Fruit fly (Drosophila melanogaster): ENCODE data around the gene CG5026.

CG5026 gene

dm6 chr3L:8985848-8986320 lies 17.6 kb downstream of the CG5026 start, which contains the start of gene Galk (continued):
- TF ChIP-seq Vsx1 (GFP tag; optimal IDR thresholded peaks at IDR 0.05) (no peak), Meics (GFP tag; optimal IDR thresholded peaks at IDR 0.05) (peak; percentile 77), CG11456 (GFP tag; IDR thresholded peaks at IDR 0.05) (peak; percentile 90), Dek (tag; optimal IDR thresholded peaks at IDR 0.05) (peak; percentile 43), CG11695 (GFP tag; IDR thresholded peaks at IDR 0.05) (peak; percentile 38; the same call in 1 of the 3 replicates), fu2 (GFP tag; optimal IDR thresholded peaks at IDR 0.05) (peak; percentile 41), lab (GFP tag; optimal IDR thresholded peaks at IDR 0.05) (peak; percentile 85), ftz-f1 (GFP tag; optimal IDR thresholded peaks at IDR 0.05) (peak; percentile 78), gt (GFP tag; IDR thresholded peaks at IDR 0.05) (no peak), bcd (GFP tag; optimal IDR thresholded peaks at IDR 0.05) (peak; percentile 50), CG6689 (GFP tag; IDR thresholded peaks at IDR 0.05) (peak; percentile 39; the same call in 1 of the 2 replicates), maf-S (GFP tag; optimal IDR thresholded peaks at IDR 0.05) (peak; percentile 19), lov (optimal IDR thresholded peaks at IDR 0.05) (no peak), lov (GFP tag; IDR thresholded peaks at IDR 0.05) (0 out of 3 replicates have a peak, but pooled peaks have one; percentile 57), CG6254 (GFP tag; optimal IDR thresholded peaks at IDR 0.05) (peak; percentile 36), CG4707 (GFP tag; optimal IDR thresholded peaks at IDR 0.05) (peak; percentile 53), CG18011 (GFP tag; optimal IDR thresholded peaks at IDR 0.05) (peak; percentile 1), ERR (GFP tag; optimal IDR thresholded peaks at IDR 0.05) (peak; percentile 68), pfk (GFP tag; optimal IDR thresholded peaks at IDR 0.05) (peak; percentile 37), Taf1 (GFP tag; IDR thresholded peaks at IDR 0.05) (peak; percentile 79), CG32532 (GFP tag; IDR thresholded peaks at IDR 0.05) (peak; percentile 92), Mes4 (GFP tag; optimal IDR thresholded peaks at IDR 0.05) (no peak), dysf (GFP tag; IDR thresholded peaks at IDR 0.05) (peak; percentile 69), H2.0 (GFP tag; IDR thresholded peaks at IDR 0.05) (peak; percentile 63), CG6813 (GFP tag; optimal IDR thresholded peaks at IDR 0.05) (peak; percentile 77), odd (GFP tag; optimal IDR thresholded peaks at IDR 0.05) (peak; percentile 62), disco-r (GFP tag; optimal IDR thresholded peaks at IDR 0.05) (no peak), CG10431 (GFP tag; optimal IDR thresholded peaks at IDR 0.05) (peak; percentile 66), CG17328 (GFP tag; IDR thresholded peaks at IDR 0.05) (peak; percentile 49; the same call in 1 of the 2 replicates), Bgb (GFP tag; IDR thresholded peaks at IDR 0.05; ENCODE audit: partially characterized antibody) (no peak; the same call in 1 of the 2 replicates), CG11085 (GFP tag; IDR thresholded peaks at IDR 0.05) (peak; percentile 46; the same call in 1 of the 2 replicates), her (GFP tag; optimal IDR thresholded peaks at IDR 0.05) (peak; percentile 65), dm (GFP tag; optimal IDR thresholded peaks at IDR 0.05) (no peak), CG33557 (GFP tag; optimal IDR thresholded peaks at IDR 0.05) (peak; percentile 56), ATbp (GFP tag; optimal IDR thresholded peaks at IDR 0.05) (peak; percentile 83), CG10274 (GFP tag; optimal IDR thresholded peaks at IDR 0.05) (peak; percentile 11), Scr (GFP tag; IDR thresholded peaks at IDR 0.05; ENCODE audit: partially characterized antibody) (no peak), CG13894 (tag; optimal IDR thresholded peaks at IDR 0.05) (peak; percentile 56), chn (GFP tag; optimal IDR thresholded peaks at IDR 0.05) (peak; percentile 12), sug (tag; optimal IDR thresholded peaks at IDR 0.05) (peak; percentile 79), CG8944 (GFP tag; optimal IDR thresholded peaks at IDR 0.05) (peak; percentile 27), lmd (GFP tag; IDR thresholded peaks at IDR 0.05) (peak; percentile 81), CG10543 (GFP tag; optimal IDR thresholded peaks at IDR 0.05) (peak; percentile 81), CG31388 (GFP tag; optimal IDR thresholded peaks at IDR 0.05) (no peak), CG6683 (GFP tag; optimal IDR thresholded peaks at IDR 0.05) (peak; percentile 7), salm (tag; optimal IDR thresholded peaks at IDR 0.05) (peak; percentile 65), tx (GFP tag; optimal IDR thresholded peaks at IDR 0.05) (peak; percentile 55), CG11398 (GFP tag; optimal IDR thresholded peaks at IDR 0.05) (peak; percentile 60), CG4404 (GFP tag; IDR thresholded peaks at IDR 0.05) (no peak), Ada2b (GFP tag; IDR thresholded peaks at IDR 0.05) (peak; percentile 67)
